Fruit fly (Drosophila melanogaster) whole organism, prepupa: Measurements from ENCODE around the gene Rpt4R.

ENCODE experiments used
- Blimp-1 ChIP-seq: fragments of 200-800 bp; sonication (Bioruptor generic); optimal IDR thresholded peaks from 3 replicates; lab custom pipeline; 2017; ENCODE audit warnings: missing biosample characterization, missing genetic modification characterization, mild to moderate bottlenecking, moderate library complexity, missing genetic modification reagents
- CG10631 ChIP-seq: fragments of 200-800 bp; sonication (Bioruptor generic); optimal IDR thresholded peaks from 2 replicates; lab custom pipeline; 2016; ENCODE audit warnings: missing biosample characterization, missing genetic modification characterization
- CG11294 ChIP-seq: fragments of 200-800 bp; sonication (Bioruptor generic); IDR thresholded peaks from 2 replicates; pipeline ENCODE4 v1.3.6; 2022; ENCODE audit warnings: missing biosample characterization, missing genetic modification characterization
- CG11902 ChIP-seq: fragments of 200-800 bp; sonication (Bioruptor generic); optimal IDR thresholded peaks from 3 replicates; lab custom pipeline; 2016; ENCODE audit warnings: missing biosample characterization, missing genetic modification characterization
- CG1621 ChIP-seq: fragments of 200-800 bp; sonication (Bioruptor generic); optimal IDR thresholded peaks from 3 replicates; lab custom pipeline; 2018; ENCODE audit warnings: missing biosample characterization, mild to moderate bottlenecking, missing genetic modification characterization
- CG16779 ChIP-seq: fragments of 200-800 bp; sonication (Bioruptor generic); optimal IDR thresholded peaks from 3 replicates; lab custom pipeline; 2017; ENCODE audit warnings: missing biosample characterization, mild to moderate bottlenecking, missing genetic modification characterization
- CG31627 ChIP-seq: fragments of 200-800 bp; sonication (Bioruptor generic); optimal IDR thresholded peaks from 3 replicates; lab custom pipeline; 2016; ENCODE audit warnings: missing biosample characterization, missing genetic modification characterization
- CG32006 ChIP-seq: fragments of 200-800 bp; sonication (Bioruptor generic); optimal IDR thresholded peaks from 3 replicates; lab custom pipeline; 2017; ENCODE audit warnings: missing biosample characterization, mild to moderate bottlenecking, missing genetic modification characterization
- CG34406 ChIP-seq: fragments of 200-800 bp; sonication (Bioruptor generic); optimal IDR thresholded peaks from 3 replicates; lab custom pipeline; 2016; ENCODE audit warnings: missing biosample characterization, missing genetic modification characterization
- CG3919 ChIP-seq: fragments of 200-800 bp; sonication (Bioruptor generic); optimal IDR thresholded peaks from 3 replicates; lab custom pipeline; 2016; ENCODE audit warnings: missing biosample characterization, missing genetic modification characterization
- CG4318 ChIP-seq: fragments of 200-800 bp; sonication (Bioruptor generic); optimal IDR thresholded peaks from 3 replicates; lab custom pipeline; 2017; ENCODE audit warnings: missing biosample characterization, mild to moderate bottlenecking, missing genetic modification characterization
- CG6163 ChIP-seq: fragments of 200-800 bp; sonication (Bioruptor generic); IDR thresholded peaks from 3 replicates; pipeline ENCODE4 v1.3.6; 2022; ENCODE audit warnings: missing biosample characterization, missing genetic modification characterization
- CG7368 ChIP-seq: fragments of 200-800 bp; sonication (Bioruptor generic); optimal IDR thresholded peaks from 3 replicates; lab custom pipeline; 2016; ENCODE audit warnings: missing biosample characterization, missing genetic modification characterization
- CG8119 ChIP-seq: fragments of 200-800 bp; sonication (Bioruptor generic); IDR thresholded peaks from 3 replicates; pipeline ENCODE4 v1.3.6; 2022; ENCODE audit warnings: missing biosample characterization, missing genetic modification characterization
- CG8319 ChIP-seq: fragments of 200-800 bp; sonication (Bioruptor generic); optimal IDR thresholded peaks from 3 replicates; lab custom pipeline; 2016; ENCODE audit warnings: missing biosample characterization, missing genetic modification characterization
- CG8632 ChIP-seq: fragments of 200-800 bp; sonication (Bioruptor generic); optimal IDR thresholded peaks from 3 replicates; lab custom pipeline; 2016; ENCODE audit warnings: missing biosample characterization, missing genetic modification characterization
- CG9139 ChIP-seq: fragments of 200-800 bp; sonication (Bioruptor generic); optimal IDR thresholded peaks from 3 replicates; lab custom pipeline; 2017; ENCODE audit warnings: missing biosample characterization, mild to moderate bottlenecking, missing genetic modification characterization
- Eip75B ChIP-seq: fragments of 200-800 bp; sonication (Bioruptor generic); optimal IDR thresholded peaks from 3 replicates; lab custom pipeline; 2016; ENCODE audit warnings: missing biosample characterization, missing genetic modification characterization
- Eip78C ChIP-seq: fragments of 200-800 bp; sonication (Bioruptor generic); peaks from one replicate; lab custom pipeline; 2016; ENCODE audit warnings: missing biosample characterization, missing genetic modification characterization
- Eip93F ChIP-seq: fragments of 200-800 bp; sonication (Bioruptor generic); optimal IDR thresholded peaks from 2 replicates; lab custom pipeline; 2016; ENCODE audit warnings: missing biosample characterization, mild to moderate bottlenecking, missing genetic modification characterization
- Gug ChIP-seq: fragments of 200-800 bp; sonication (Bioruptor generic); IDR thresholded peaks from 2 replicates; pipeline ENCODE4 v1.3.6; 2022; ENCODE audit warnings: missing biosample characterization, missing genetic modification characterization
- Hr39 ChIP-seq: fragments of 200-800 bp; sonication (Bioruptor generic); optimal IDR thresholded peaks from 2 replicates; lab custom pipeline; 2016; ENCODE audit warnings: missing biosample characterization, missing genetic modification characterization
- Hr4 ChIP-seq: fragments of 200-800 bp; sonication (Bioruptor generic); optimal IDR thresholded peaks from 3 replicates; lab custom pipeline; 2016; ENCODE audit warnings: missing biosample characterization, missing genetic modification characterization
- Smox ChIP-seq: fragments of 200-800 bp; sonication (Bioruptor generic); optimal IDR thresholded peaks from 3 replicates; lab custom pipeline; 2016; ENCODE audit warnings: missing biosample characterization, missing genetic modification characterization
- Sox14 ChIP-seq: fragments of 200-800 bp; sonication (Bioruptor generic); optimal IDR thresholded peaks from 3 replicates; lab custom pipeline; 2016; ENCODE audit warnings: missing biosample characterization, missing genetic modification characterization
- achi ChIP-seq: fragments of 200-800 bp; sonication (Bioruptor generic); optimal IDR thresholded peaks from 3 replicates; lab custom pipeline; 2016; ENCODE audit warnings: missing biosample characterization, missing genetic modification characterization
- dac ChIP-seq: fragments of 200-800 bp; sonication (Bioruptor generic); optimal IDR thresholded peaks from 2 replicates; lab custom pipeline; 2017; ENCODE audit warnings: missing biosample characterization, mild to moderate bottlenecking, missing genetic modification characterization
- eg ChIP-seq: fragments of 200-800 bp; sonication (Bioruptor generic); IDR thresholded peaks from 3 replicates; pipeline ENCODE4 v1.3.6; 2022; ENCODE audit warnings: missing biosample characterization, missing genetic modification characterization
- esn ChIP-seq: fragments of 200-800 bp; sonication (Bioruptor generic); optimal IDR thresholded peaks from 2 replicates; lab custom pipeline; 2016; ENCODE audit warnings: missing biosample characterization, mild to moderate bottlenecking, missing genetic modification characterization, moderate library complexity
- fd59A ChIP-seq: fragments of 200-800 bp; sonication (Bioruptor generic); optimal IDR thresholded peaks from 2 replicates; lab custom pipeline; 2017; ENCODE audit warnings: missing biosample characterization, mild to moderate bottlenecking, missing genetic modification characterization, missing genetic modification reagents
- fd85E ChIP-seq: fragments of 200-800 bp; sonication (Bioruptor generic); optimal IDR thresholded peaks from 3 replicates; lab custom pipeline; 2016; ENCODE audit warnings: missing biosample characterization, missing genetic modification characterization
- fkh ChIP-seq: fragments of 200-800 bp; sonication (Bioruptor generic); optimal IDR thresholded peaks from 3 replicates; lab custom pipeline; 2017; ENCODE audit warnings: missing biosample characterization, mild to moderate bottlenecking, missing genetic modification characterization, moderate library complexity
- lz ChIP-seq: fragments of 200-800 bp; sonication (Bioruptor generic); optimal IDR thresholded peaks from 3 replicates; lab custom pipeline; 2016; ENCODE audit warnings: missing biosample characterization, missing genetic modification characterization
- pdm3 ChIP-seq: fragments of 200-800 bp; sonication (Bioruptor generic); optimal IDR thresholded peaks from 3 replicates; lab custom pipeline; 2016; ENCODE audit warnings: missing biosample characterization, missing genetic modification characterization
- svp ChIP-seq: fragments of 200-800 bp; sonication (Bioruptor generic); peaks from one replicate; lab custom pipeline; 2016; ENCODE audit warnings: missing biosample characterization, missing genetic modification characterization
- topi ChIP-seq: fragments of 200-800 bp; sonication (Bioruptor generic); optimal IDR thresholded peaks from 3 replicates; lab custom pipeline; 2016; ENCODE audit warnings: missing biosample characterization, missing genetic modification characterization
- vri ChIP-seq: fragments of 200-800 bp; sonication (Bioruptor generic); optimal IDR thresholded peaks from 3 replicates; lab custom pipeline; 2016; ENCODE audit warnings: missing biosample characterization, mild to moderate bottlenecking, missing genetic modification characterization

Gene Rpt4R

dm6 chr3L:11896756-11897155, 45.0 kb upstream of the Rpt4R start (continued):
- TF ChIP-seq CG31627 (GFP tag; lab: Kevin White, UChicago): no peak
- TF ChIP-seq dac: no peak
- TF ChIP-seq Hr4 (GFP tag; lab: Kevin White, UChicago): no peak
- TF ChIP-seq fd59A (GFP tag; lab: Kevin White, UChicago): peak; percentile 13
- no peak for TF ChIP-seq vri (GFP tag; lab: Kevin White, UChicago)
- TF ChIP-seq Sox14 (GFP tag; lab: Kevin White, UChicago): peak; percentile 4
- no peak for TF ChIP-seq CG8119 (GFP tag; lab: Robert Waterston, UW)
- TF ChIP-seq CG10631 (GFP tag; lab: Kevin White, UChicago): peak; percentile 11
- no peak for TF ChIP-seq Eip93F (GFP tag; lab: Kevin White, UChicago)
- no peak for TF ChIP-seq CG8319 (GFP tag; lab: Kevin White, UChicago)
- no peak for TF ChIP-seq CG9139 (GFP tag; lab: Kevin White, UChicago)
- no peak for TF ChIP-seq esn (GFP tag; lab: Kevin White, UChicago)
- TF ChIP-seq CG34406: no peak
- no peak for TF ChIP-seq Gug
- TF ChIP-seq Smox (GFP tag; lab: Kevin White, UChicago): no peak
- TF ChIP-seq fkh (GFP tag; lab: Kevin White, UChicago): no peak

dm6 chr3L:11918217-11918616, 23.5 kb upstream of the Rpt4R start:
- TF ChIP-seq Blimp-1 (GFP tag; lab: Kevin White, UChicago) (no peak), fkh (GFP tag; lab: Kevin White, UChicago) (peak; percentile 10), svp (peak; percentile 42), CG8632 (GFP tag; lab: Kevin White, UChicago) (no peak), lz (GFP tag; lab: Kevin White, UChicago) (no peak), CG11902 (GFP tag; lab: Kevin White, UChicago) (no peak), Eip75B (GFP tag; lab: Kevin White, UChicago) (peak; percentile 77), CG7368 (GFP tag; lab: Kevin White, UChicago) (no peak), Eip78C (GFP tag; lab: Kevin White, UChicago) (no peak), fd85E (no peak), achi (GFP tag; lab: Kevin White, UChicago) (no peak), vri (GFP tag; lab: Kevin White, UChicago) (no peak), pdm3 (GFP tag; lab: Kevin White, UChicago) (no peak)

DNA sequence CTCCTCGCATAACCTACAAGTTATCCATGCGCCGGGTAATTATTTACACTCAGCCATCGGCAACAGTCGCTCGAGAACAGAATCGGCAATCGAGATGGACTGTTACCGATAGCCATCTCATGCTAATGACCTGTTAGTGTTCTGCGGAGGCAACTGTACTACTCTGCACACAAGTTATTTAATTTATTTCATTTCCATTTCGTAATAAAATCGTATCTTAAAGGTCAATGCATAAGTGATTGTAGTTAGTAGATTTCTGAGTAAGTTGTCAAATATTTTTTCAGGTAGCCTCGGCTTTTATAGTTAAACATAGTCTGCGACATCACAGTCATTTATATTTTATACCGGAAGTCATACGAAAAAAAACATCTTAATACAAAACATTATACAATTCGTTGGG, 20.5 kb upstream of the Rpt4R start, which contains the start of gene CG11588:
Gene CG11588 (plus strand): TSS at position 301 of the 400 bp plus-strand sequence.
- no peak for TF ChIP-seq Smox (GFP tag; lab: Kevin White, UChicago)
- no peak for TF ChIP-seq CG4318 (GFP tag; lab: Kevin White, UChicago)
- no peak for TF ChIP-seq CG9139 (GFP tag; lab: Kevin White, UChicago)

DNA sequence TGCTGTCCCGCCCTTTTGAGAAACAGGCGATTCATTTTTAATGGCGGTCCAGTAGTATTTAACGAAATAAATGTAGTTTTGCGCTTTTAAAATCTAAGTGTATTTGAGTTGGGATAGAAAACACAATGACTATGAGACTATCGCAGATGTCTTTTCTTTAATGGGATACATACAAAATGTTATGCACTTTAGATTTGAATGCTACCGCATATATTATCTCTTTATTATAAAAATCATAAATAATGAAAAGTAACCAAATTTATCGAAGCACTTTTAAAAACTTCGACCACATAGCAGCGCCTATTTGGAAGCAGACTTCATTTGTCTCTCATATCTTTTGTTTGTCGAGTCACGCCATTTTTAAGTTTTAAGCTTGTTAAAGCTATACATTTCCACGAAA, 17.1 kb upstream of the Rpt4R start, which contains the start of gene SdhAL:
Gene SdhAL (minus strand): TSS at position 101 of the 400 bp plus-strand sequence.
- TF ChIP-seq fd85E (no peak), CG1621 (tag; lab: Kevin White, UChicago) (no peak)

- TF ChIP-seq fd59A (GFP tag; lab: Kevin White, UChicago): no peak
- no peak for TF ChIP-seq CG3919 (GFP tag; lab: Kevin White, UChicago)
- TF ChIP-seq CG4318 (GFP tag; lab: Kevin White, UChicago): no peak
- TF ChIP-seq topi (GFP tag; lab: Kevin White, UChicago): no peak
- no peak for TF ChIP-seq Hr39 (GFP tag; lab: Kevin White, UChicago)
- no peak for TF ChIP-seq Gug
- no peak for TF ChIP-seq eg
- TF ChIP-seq Eip93F (GFP tag; lab: Kevin White, UChicago): no peak
- TF ChIP-seq CG16779 (tag; lab: Kevin White, UChicago): no peak
- no peak for TF ChIP-seq CG9139 (GFP tag; lab: Kevin White, UChicago)
- no peak for TF ChIP-seq CG1621 (tag; lab: Kevin White, UChicago)
- TF ChIP-seq CG11294 (GFP tag; lab: Robert Waterston, UW): no peak
- no peak for TF ChIP-seq CG6163 (GFP tag; lab: Robert Waterston, UW)
- no peak for TF ChIP-seq vri (GFP tag; lab: Kevin White, UChicago)
- no peak for TF ChIP-seq CG32006 (GFP tag; lab: Kevin White, UChicago)
Observed at dm6 chr3L:11925382-11925781, 16.3 kb upstream of the Rpt4R start.
